Worm (Caenorhabditis elegans) whole organism, L3 larva: ENCODE data around the gene F43E2.1.
"Not testable (repeated sequence)": the region's sequence is repeated elsewhere in the genome, so short reads cannot be mapped to it uniquely, and the experiment has no call there.

Experiments used
- aly-2 ChIP-seq: fragments of 150-350 bp; optimal IDR thresholded peaks from 2 replicates; lab custom pipeline; 2014; ENCODE audit warnings: missing biosample characterization, missing genetic modification characterization
- ama-1 ChIP-seq: fragments of 150-350 bp; optimal IDR thresholded peaks from 2 replicates; lab custom pipeline; 2018
- ceh-16 ChIP-seq: sonication (generic microtip); optimal IDR thresholded peaks from 2 replicates; lab custom pipeline; 2017; ENCODE audit warnings: missing biosample characterization, missing genetic modification characterization
- ceh-28 ChIP-seq: fragments of 150-350 bp; optimal IDR thresholded peaks from 2 replicates; lab custom pipeline; 2014; ENCODE audit warnings: missing biosample characterization, missing genetic modification reagents, missing genetic modification characterization
- ceh-82 ChIP-seq: fragments of 150-350 bp; optimal IDR thresholded peaks from 2 replicates; lab custom pipeline; 2014; ENCODE audit warnings: missing biosample characterization, missing genetic modification characterization
- egl-5 ChIP-seq: fragments of 150-350 bp; optimal IDR thresholded peaks from 2 replicates; lab custom pipeline; 2017; ENCODE audit warnings: missing biosample characterization, missing genetic modification reagents, missing genetic modification characterization, inconsistent platforms
- elt-1 ChIP-seq: fragments of 150-350 bp; optimal IDR thresholded peaks from 2 replicates; lab custom pipeline; 2014; ENCODE audit warnings: missing biosample characterization, missing genetic modification characterization
- elt-2 ChIP-seq: sonication (generic microtip); optimal IDR thresholded peaks from 2 replicates; lab custom pipeline; 2016; ENCODE audit warnings: missing genetic modification reagents, mild to moderate bottlenecking, missing genetic modification characterization, missing compliant biosample characterization
- elt-3 ChIP-seq, 3 experiments: fragments of 150-350 bp in 1 of 3; sonication (generic microtip) in 2 of 3; optimal IDR thresholded peaks; 2 replicates in 2 of 3; 4 replicates in 1 of 3; lab custom pipeline; 2014 to 2017; ENCODE audit warnings: missing biosample characterization in 3 of 3, missing genetic modification characterization in 3 of 3
- eor-1 ChIP-seq, 2 experiments: fragments of 150-350 bp; optimal IDR thresholded peaks; 2 replicates each; lab custom pipeline; 2014 to 2018; ENCODE audit warnings: missing biosample characterization in 2 of 2, missing genetic modification characterization in 2 of 2
- fkh-10 ChIP-seq: sonication (generic microtip); optimal IDR thresholded peaks from 2 replicates; lab custom pipeline; 2017; ENCODE audit warnings: missing biosample characterization, missing genetic modification reagents, missing genetic modification characterization
- fkh-2 ChIP-seq: fragments of 150-350 bp; optimal IDR thresholded peaks from 2 replicates; lab custom pipeline; 2014; ENCODE audit warnings: missing biosample characterization, missing genetic modification reagents, missing genetic modification characterization
- fos-1 ChIP-seq: fragments of 150-350 bp; optimal IDR thresholded peaks from 2 replicates; lab custom pipeline; 2014; ENCODE audit warnings: missing biosample characterization, missing genetic modification characterization
- hmg-11 ChIP-seq: sonication (generic microtip); optimal IDR thresholded peaks from 2 replicates; lab custom pipeline; 2016; ENCODE audit warnings: missing genetic modification characterization, missing compliant biosample characterization
- lin-15B ChIP-seq: fragments of 150-350 bp; optimal IDR thresholded peaks from 2 replicates; lab custom pipeline; 2014; ENCODE audit warnings: missing biosample characterization, missing genetic modification characterization
- lin-39 ChIP-seq: fragments of 150-350 bp; optimal IDR thresholded peaks from 2 replicates; lab custom pipeline; 2018; ENCODE audit warnings: missing biosample characterization, missing genetic modification reagents, missing genetic modification characterization
- nfya-1 ChIP-seq: sonication (generic microtip); optimal IDR thresholded peaks from 2 replicates; lab custom pipeline; 2017; ENCODE audit warnings: missing genetic modification characterization, mild to moderate bottlenecking, missing compliant biosample characterization, antibody characterized with exemption, moderate library complexity; ENCODE audit not compliant: insufficient read depth
- nhr-11 ChIP-seq: fragments of 150-350 bp; optimal IDR thresholded peaks from 2 replicates; lab custom pipeline; 2014; ENCODE audit warnings: missing biosample characterization, missing genetic modification characterization
- nhr-12 ChIP-seq: fragments of 150-350 bp; optimal IDR thresholded peaks from 2 replicates; lab custom pipeline; 2014; ENCODE audit warnings: missing biosample characterization, missing genetic modification characterization
- nhr-23 ChIP-seq: fragments of 150-350 bp; optimal IDR thresholded peaks from 2 replicates; lab custom pipeline; 2014; ENCODE audit warnings: missing biosample characterization, missing genetic modification reagents, missing genetic modification characterization
- nhr-237 ChIP-seq: fragments of 150-350 bp; optimal IDR thresholded peaks from 2 replicates; lab custom pipeline; 2014; ENCODE audit warnings: missing biosample characterization, missing genetic modification characterization
- nhr-25 ChIP-seq: sonication (generic microtip); optimal IDR thresholded peaks from 2 replicates; lab custom pipeline; 2017; ENCODE audit warnings: missing biosample characterization, missing genetic modification characterization
- nhr-67 ChIP-seq: fragments of 150-350 bp; optimal IDR thresholded peaks from 2 replicates; lab custom pipeline; 2014; ENCODE audit warnings: missing biosample characterization, missing genetic modification characterization
- nhr-76 ChIP-seq: fragments of 150-350 bp; sonication (generic microtip); optimal IDR thresholded peaks from 5 replicates; lab custom pipeline; 2014; ENCODE audit warnings: missing biosample characterization, missing genetic modification characterization
- nhr-77 ChIP-seq: fragments of 150-350 bp; optimal IDR thresholded peaks from 2 replicates; lab custom pipeline; 2014; ENCODE audit warnings: missing biosample characterization, missing genetic modification characterization
- pha-4 ChIP-seq: fragments of 150-350 bp; optimal IDR thresholded peaks from 2 replicates; lab custom pipeline; 2014; ENCODE audit warnings: missing biosample characterization, missing genetic modification reagents, missing genetic modification characterization
- pqm-1 ChIP-seq: fragments of 150-350 bp; optimal IDR thresholded peaks from 2 replicates; lab custom pipeline; 2017; ENCODE audit warnings: missing biosample characterization, missing genetic modification characterization, inconsistent platforms
- sea-2 ChIP-seq: fragments of 150-350 bp; sonication (generic microtip); optimal IDR thresholded peaks from 4 replicates; lab custom pipeline; 2014; ENCODE audit warnings: missing biosample characterization, missing genetic modification reagents, missing genetic modification characterization
- skn-1 ChIP-seq: fragments of 150-350 bp; optimal IDR thresholded peaks from 2 replicates; lab custom pipeline; 2014; ENCODE audit warnings: missing biosample characterization, missing genetic modification characterization
- snpc-4 ChIP-seq: fragments of 150-350 bp; optimal IDR thresholded peaks from 2 replicates; lab custom pipeline; 2014; ENCODE audit warnings: missing biosample characterization, missing genetic modification characterization
- tbx-2 ChIP-seq: sonication (generic microtip); optimal IDR thresholded peaks from 2 replicates; lab custom pipeline; 2016; ENCODE audit warnings: mild to moderate bottlenecking, missing genetic modification characterization, missing compliant biosample characterization
- zag-1 ChIP-seq: fragments of 150-350 bp; optimal IDR thresholded peaks from 2 replicates; lab custom pipeline; 2014; ENCODE audit warnings: missing biosample characterization, missing genetic modification characterization
- ztf-11 ChIP-seq: fragments of 150-350 bp; optimal IDR thresholded peaks from 2 replicates; lab custom pipeline; 2014; ENCODE audit warnings: missing biosample characterization, missing genetic modification characterization
- ztf-4 ChIP-seq: fragments of 150-350 bp; optimal IDR thresholded peaks from 2 replicates; lab custom pipeline; 2014; ENCODE audit warnings: missing biosample characterization, missing genetic modification characterization

The F43E2.1 gene

DNA sequence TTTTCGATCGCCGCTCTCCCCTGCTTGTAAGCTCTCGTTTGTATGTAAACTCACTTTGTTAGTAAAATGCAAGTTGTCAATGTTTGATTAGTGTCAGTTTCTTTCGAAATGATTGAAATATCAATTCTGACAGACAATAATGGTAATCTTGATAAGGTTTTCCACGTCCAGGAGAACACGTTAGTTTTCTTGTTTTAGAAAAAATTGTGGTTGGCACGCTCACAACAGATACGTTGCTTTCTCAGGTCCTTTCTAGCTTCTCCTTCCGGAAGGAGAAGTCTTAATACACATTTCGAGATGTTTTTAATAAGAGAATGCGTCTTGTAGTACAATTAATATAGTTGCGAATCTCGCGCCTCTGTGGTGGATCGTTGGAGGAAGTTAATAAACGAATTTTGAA is 6.3 kb upstream of the F43E2.1 start, which contains the start of gene F43E2.6:
Gene F43E2.6, minus strand, starts transcription at position 101 of the 400 bp plus-strand sequence.
- TF ChIP-seq fkh-2 (tag; lab: Kevin White, UChicago) (no peak), ceh-82 (tag; lab: Kevin White, UChicago) (no peak), pqm-1 (tag; lab: Kevin White, UChicago) (no peak), elt-1 (tag; lab: Kevin White, UChicago) (no peak), lin-39 (tag; lab: Kevin White, UChicago) (no peak), fos-1 (tag; lab: Kevin White, UChicago) (no peak), nhr-76 (tag; lab: Kevin White, UChicago) (no peak), lin-15B (no peak), ceh-28 (tag; lab: Kevin White, UChicago) (no peak)

DNA sequence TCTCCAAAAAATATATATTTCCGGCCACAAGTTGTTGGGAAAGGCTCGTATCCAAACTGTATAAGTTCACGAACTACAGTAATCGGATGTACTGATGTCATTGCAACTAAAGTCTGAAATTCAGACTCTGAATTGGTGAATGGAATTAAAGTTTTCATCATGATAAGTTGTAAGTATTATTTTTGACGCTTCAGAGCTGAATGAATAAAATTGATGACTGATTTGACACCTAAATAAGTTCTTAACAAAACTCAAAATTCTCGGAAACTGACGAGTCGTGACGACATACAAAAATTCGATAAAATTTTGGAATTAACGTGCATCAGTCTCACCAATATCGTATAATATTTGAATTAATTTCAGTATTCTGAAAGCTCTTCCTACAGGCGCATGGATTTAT is 4.9 kb upstream of the F43E2.1 start, which contains the start of gene F43E2.11:
Gene F43E2.11, minus strand, starts transcription at position 101 of the 400 bp plus-strand sequence.
- TF ChIP-seq fkh-10 (GFP tag; lab: Kevin White, UChicago); hmg-11 (tag; lab: Kevin White, UChicago); nhr-25: not testable (repeated sequence)
- TF ChIP-seq, all 47 proteins: peak for 0; not testable (repeated sequence) for 47

DNA sequence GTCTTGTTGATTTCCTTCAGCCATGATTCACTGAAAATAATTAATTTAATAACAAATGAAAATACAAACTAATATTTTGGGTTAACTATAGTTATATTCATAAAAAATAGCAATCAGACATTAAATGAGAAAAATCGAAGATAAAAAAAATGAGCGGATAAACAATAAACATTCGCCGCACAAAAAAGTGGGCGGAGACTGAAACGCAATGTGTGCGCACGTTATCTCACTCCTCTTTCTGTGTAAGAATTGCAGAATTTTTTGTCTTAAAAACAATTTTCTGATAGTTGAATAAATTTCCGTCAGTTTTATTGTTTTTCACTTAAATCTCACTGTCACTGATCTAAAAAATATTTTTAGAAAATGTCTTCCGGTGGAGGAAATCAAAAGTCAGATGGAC is 937 bp upstream of the F43E2.1 start, which contains the start of the genes mtch-1 and rpb-4:
Gene mtch-1, minus strand, starts transcription at position 24 of the 400 bp plus-strand sequence.
Gene rpb-4, plus strand, starts transcription at position 353 of the 400 bp plus-strand sequence.
- TF ChIP-seq lin-15B, result peak; percentile 11
- TF ChIP-seq hmg-11 (tag; lab: Kevin White, UChicago), result peak; percentile 38
- no peak for TF ChIP-seq elt-1 (tag; lab: Kevin White, UChicago)
- peak; percentile 62 for TF ChIP-seq nfya-1 (tag; lab: Kevin White, UChicago)
- peak; percentile 83 for TF ChIP-seq pha-4 (tag; lab: Kevin White, UChicago)
- no peak for TF ChIP-seq ceh-16 (tag; lab: Kevin White, UChicago)
- no peak for TF ChIP-seq ceh-28 (tag; lab: Kevin White, UChicago)
- TF ChIP-seq nhr-11, result no peak
- TF ChIP-seq egl-5 (tag; lab: Kevin White, UChicago), result peak; percentile 23
- TF ChIP-seq nhr-23, result peak; percentile 28
- TF ChIP-seq snpc-4 (tag; lab: Kevin White, UChicago), result peak; percentile 59
- TF ChIP-seq elt-2, result peak; percentile 29
- TF ChIP-seq, all 47 proteins: peak for 8

DNA sequence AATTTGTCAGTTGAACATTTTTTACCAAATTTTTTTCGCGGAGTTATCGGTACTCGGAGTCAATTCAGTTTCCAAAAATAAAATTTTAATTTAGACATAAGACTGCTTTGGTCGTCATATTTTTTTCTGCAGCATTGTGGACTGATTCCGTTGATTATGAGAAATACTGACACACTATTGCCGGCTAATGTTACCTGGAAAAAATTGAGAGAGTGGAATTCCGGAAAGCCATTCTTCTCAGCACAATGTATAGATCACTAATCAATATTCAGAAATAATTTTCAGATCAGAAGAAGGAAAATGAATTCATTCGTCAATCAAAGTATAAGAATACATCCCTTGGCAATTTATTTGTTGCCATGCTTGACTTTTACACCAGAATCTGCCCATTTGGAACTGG is 3.9 kb downstream of the F43E2.1 start, which contains the start of gene C07D10.6:
Gene C07D10.6, plus strand, starts transcription at position 301 of the 400 bp plus-strand sequence.
- TF ChIP-seq aly-2 (tag; lab: Kevin White, UChicago) (no peak), ama-1 (lab: Kevin White, UChicago) (no peak), nhr-12 (tag; lab: Kevin White, UChicago) (no peak), eor-1 (tag; optimal IDR thresholded peaks at IDR 0.05; lab: Kevin White, UChicago) (no peak), ceh-28 (tag; lab: Kevin White, UChicago) (no peak), zag-1 (tag; lab: Kevin White, UChicago) (no peak), sea-2 (no peak)

DNA sequence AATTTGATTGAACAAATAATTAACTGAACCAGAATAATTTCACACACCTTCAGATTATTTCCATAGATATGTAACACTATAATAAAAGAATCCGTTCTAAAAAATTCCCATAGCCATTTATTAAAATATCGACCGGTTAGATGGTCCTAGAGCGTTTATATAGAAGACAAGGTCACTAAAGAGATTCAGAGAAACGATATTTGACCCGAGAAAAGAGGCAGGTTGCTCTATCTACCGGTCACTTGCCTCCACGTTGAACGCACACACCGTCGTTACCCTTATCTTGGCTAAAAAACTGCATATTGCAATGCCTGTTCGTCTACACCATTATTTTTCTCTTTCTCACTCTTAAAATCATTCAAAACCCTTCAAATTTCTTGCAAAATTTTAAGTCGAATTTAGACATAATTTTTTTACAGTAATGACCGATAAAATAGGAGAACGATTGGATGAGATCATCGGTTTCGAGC is 6.1 kb downstream of the F43E2.1 start, which contains the start of gene C07D10.5:
Gene C07D10.5, plus strand, starts transcription at position 420 of the 470 bp plus-strand sequence.
- no peak for TF ChIP-seq pqm-1 (tag; lab: Kevin White, UChicago)
- TF ChIP-seq ceh-16 (tag; lab: Kevin White, UChicago), result no peak
- no peak for TF ChIP-seq skn-1 (tag; lab: Kevin White, UChicago)
- no peak for TF ChIP-seq tbx-2 (tag; lab: Kevin White, UChicago)
- TF ChIP-seq sea-2, result no peak
- TF ChIP-seq ceh-28 (tag; lab: Kevin White, UChicago), result no peak
- TF ChIP-seq nhr-237 (tag; lab: Kevin White, UChicago), result no peak
- TF ChIP-seq zag-1 (tag; lab: Kevin White, UChicago), result no peak
- TF ChIP-seq nhr-67 (tag; lab: Kevin White, UChicago), result no peak
- TF ChIP-seq nhr-11, result no peak
- TF ChIP-seq nfya-1 (tag; lab: Kevin White, UChicago), result no peak
- no peak for TF ChIP-seq nhr-76 (tag; lab: Kevin White, UChicago)
- TF ChIP-seq nhr-23, result no peak
- TF ChIP-seq ztf-11, result no peak
- TF ChIP-seq pha-4 (tag; lab: Kevin White, UChicago), result no peak
- TF ChIP-seq elt-2, result no peak
- no peak for TF ChIP-seq ztf-4
- TF ChIP-seq lin-15B, result no peak
- TF ChIP-seq elt-3 (tag; optimal IDR thresholded peaks at IDR 0.05; lab: Kevin White, UChicago), result no peak
- TF ChIP-seq nhr-77, result no peak
- TF ChIP-seq, all 47 proteins: peak for 0
